Worm (Caenorhabditis elegans): ENCODE measurements around the gene C50B6.1.

C50B6.1 gene

ce11 chrV:13342235-13342634 is 33.5 kb downstream of the C50B6.1 start:
- no peak for TF ChIP-seq ama-1 (optimal IDR thresholded peaks at IDR 0.05)
- no peak for TF ChIP-seq lsy-2 (tag; optimal IDR thresholded peaks at IDR 0.05)
- no peak for TF ChIP-seq pqm-1 (tag; optimal IDR thresholded peaks at IDR 0.05)
- TF ChIP-seq dsc-1 (tag; optimal IDR thresholded peaks at IDR 0.05) = peak; percentile 76

- peak; percentile 10 for TF ChIP-seq tbx-2 (tag; optimal IDR thresholded peaks at IDR 0.05)
- peak; percentile 79 for TF ChIP-seq nhr-71 (tag; optimal IDR thresholded peaks at IDR 0.05)
- no peak for TF ChIP-seq snpc-4 (tag; optimal IDR thresholded peaks at IDR 0.05)
- peak; percentile 56 for TF ChIP-seq lin-39 (tag; optimal IDR thresholded peaks at IDR 0.05)
- TF ChIP-seq lin-14 (GFP tag; optimal IDR thresholded peaks at IDR 0.05) = peak; percentile 88
- no peak for TF ChIP-seq dpl-1 (GFP tag; optimal IDR thresholded peaks at IDR 0.05)
- TF ChIP-seq lin-15B (tag; optimal IDR thresholded peaks at IDR 0.05) = no peak
- TF ChIP-seq rnt-1 (tag; optimal IDR thresholded peaks at IDR 0.05) = peak; percentile 85
- TF ChIP-seq nhr-20 (tag; optimal IDR thresholded peaks at IDR 0.05) = peak; percentile 25
- no peak for TF ChIP-seq nhr-28 (tag; optimal IDR thresholded peaks at IDR 0.05)
- peak; percentile 4 for TF ChIP-seq vab-15 (tag; optimal IDR thresholded peaks at IDR 0.05)
- no peak for TF ChIP-seq unc-62 (GFP tag; optimal IDR thresholded peaks at IDR 0.05)
- TF ChIP-seq dsc-1 (tag; optimal IDR thresholded peaks at IDR 0.05) = peak; percentile 71
- peak in 1 of 2 experiments; percentile 2 for TF ChIP-seq lsy-2 (tag; optimal IDR thresholded peaks at IDR 0.05)
These were observed 37.2 kb downstream of the C50B6.1 start, which contains the start of gene twk-43 for ce11 chrV:13345867-13346328. Gene twk-43 (plus strand): TSS chrV:13346278.

DNA sequence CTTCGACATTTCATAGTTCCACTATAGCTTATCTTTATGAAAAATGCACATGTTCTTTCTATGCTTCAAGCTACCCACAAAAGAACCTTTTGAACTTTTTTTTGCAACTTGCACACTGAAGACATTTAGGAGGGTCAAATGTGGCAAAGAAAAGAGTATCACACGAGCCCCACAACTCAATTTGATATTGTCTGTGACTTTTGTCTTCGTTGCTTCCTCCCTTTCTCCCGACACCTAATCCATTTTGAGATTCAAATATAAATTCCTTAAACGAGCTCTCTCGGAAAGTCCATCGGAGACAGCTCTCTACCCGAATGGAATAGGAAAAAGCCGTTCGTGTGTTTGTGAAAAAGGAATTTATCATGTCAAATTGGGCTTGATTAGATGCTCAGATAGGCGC is 41.6 kb downstream of the C50B6.1 start:
- TF ChIP-seq ceh-63 (GFP tag; optimal IDR thresholded peaks at IDR 0.05) (no peak), alr-1 (tag; optimal IDR thresholded peaks at IDR 0.05; ENCODE audit: borderline replicate concordance) (no peak), elt-3 (tag; optimal IDR thresholded peaks at IDR 0.05) (no peak), fkh-10 (GFP tag; optimal IDR thresholded peaks at IDR 0.05) (peak; percentile 57), pqm-1 (tag; optimal IDR thresholded peaks at IDR 0.05) (no peak)

ce11 chrV:13351773-13352172 is 43.1 kb downstream of the C50B6.1 start:
- TF ChIP-seq nhr-71 (tag; optimal IDR thresholded peaks at IDR 0.05) = peak; percentile 57
- no peak for TF ChIP-seq sptf-1 (tag; optimal IDR thresholded peaks at IDR 0.05)
- TF ChIP-seq lin-39 (tag; optimal IDR thresholded peaks at IDR 0.05) = peak; percentile 27
- TF ChIP-seq mab-9 (GFP tag; IDR thresholded peaks at IDR 0.05) = peak; percentile 68
- TF ChIP-seq fkh-10 (GFP tag; optimal IDR thresholded peaks at IDR 0.05) = no peak
- TF ChIP-seq nhr-19 (GFP tag; conservative IDR thresholded peaks at IDR 0.05) = no peak
- no peak for TF ChIP-seq nhr-84 (tag; optimal IDR thresholded peaks at IDR 0.05)
- TF ChIP-seq lin-14 (GFP tag; optimal IDR thresholded peaks at IDR 0.05) = peak; percentile 63
- TF ChIP-seq fos-1 (tag; optimal IDR thresholded peaks at IDR 0.05) = no peak
- no peak for TF ChIP-seq C34B4.2 (tag; optimal IDR thresholded peaks at IDR 0.05)
- no peak for TF ChIP-seq nhr-11 (tag; optimal IDR thresholded peaks at IDR 0.05)
- no peak for TF ChIP-seq fkh-4 (tag; optimal IDR thresholded peaks at IDR 0.05; ENCODE audit: borderline replicate concordance)
- TF ChIP-seq nhr-47 (tag; optimal IDR thresholded peaks at IDR 0.05) = no peak
- TF ChIP-seq dpl-1 (GFP tag; optimal IDR thresholded peaks at IDR 0.05) = no peak
- no peak for TF ChIP-seq lsy-2 (tag; optimal IDR thresholded peaks at IDR 0.05)
- no peak for TF ChIP-seq aha-1 (tag; optimal IDR thresholded peaks at IDR 0.05)
- no peak for TF ChIP-seq nhr-85 (tag)

DNA sequence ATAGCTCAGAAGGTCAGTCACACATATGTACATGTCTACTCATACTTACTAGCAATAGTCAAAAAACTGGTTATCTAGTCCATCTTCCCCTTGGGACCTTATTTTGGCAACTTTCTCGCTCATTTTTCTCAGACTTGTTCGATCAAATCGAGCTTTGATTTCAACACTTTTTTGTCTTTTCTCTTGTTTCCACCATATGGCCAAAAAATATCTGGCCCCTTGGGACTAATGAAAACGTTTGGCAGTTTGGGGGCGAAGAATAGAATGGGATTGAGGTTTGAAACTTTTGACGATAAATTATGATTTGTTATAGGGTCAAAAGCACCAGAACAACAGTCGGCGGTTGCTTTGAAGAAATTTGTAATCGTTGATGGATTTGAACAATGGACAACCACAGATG is 43.7 kb downstream of the C50B6.1 start:
- TF ChIP-seq sox-4 (tag; optimal IDR thresholded peaks at IDR 0.05) = no peak
- peak; percentile 78 for TF ChIP-seq mab-9 (GFP tag; IDR thresholded peaks at IDR 0.05)
- TF ChIP-seq lin-14 (GFP tag; optimal IDR thresholded peaks at IDR 0.05) = peak; percentile 61

DNA sequence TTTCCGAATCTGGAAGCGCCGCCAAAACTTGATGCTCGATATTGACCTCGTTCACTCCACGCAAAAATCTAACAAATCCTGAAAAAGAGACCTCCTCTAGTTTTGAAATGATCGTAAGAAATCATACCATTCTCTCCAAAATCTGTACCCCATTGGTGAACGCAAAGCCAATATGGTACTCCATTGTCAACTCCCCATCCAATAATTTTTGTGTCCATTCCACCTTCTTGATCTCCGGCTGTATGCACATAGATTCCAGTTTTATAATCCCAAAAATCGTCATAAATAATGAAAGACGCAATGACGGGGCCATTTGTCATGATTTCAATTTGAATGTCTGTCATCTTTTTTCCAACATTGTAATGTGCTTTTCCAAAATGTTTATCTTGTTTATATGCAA is 47.5 kb downstream of the C50B6.1 start:
- TF ChIP-seq lin-13 (GFP tag; optimal IDR thresholded peaks at IDR 0.05) = no peak
- no peak for TF ChIP-seq efl-1 (optimal IDR thresholded peaks at IDR 0.05)
- TF ChIP-seq efl-1 (GFP tag; optimal IDR thresholded peaks at IDR 0.05 in 1 of 2) = peak in 1 of 2 experiments; percentile 81
